Worm (Caenorhabditis elegans) whole organism, early embryonic: ENCODE data around the gene Y42G9A.2.

Experiments
- B0310.2 ChIP-seq: sonication (generic microtip); optimal IDR thresholded peaks from 2 replicates; lab custom pipeline; 2016; ENCODE audit warnings: mild to moderate bottlenecking, missing genetic modification characterization, missing compliant biosample characterization
- F13C5.2 ChIP-seq: sonication (generic microtip); optimal IDR thresholded peaks from 2 replicates; lab custom pipeline; 2017; ENCODE audit warnings: mild to moderate bottlenecking, missing genetic modification characterization, inconsistent platforms, missing compliant biosample characterization
- ama-1 ChIP-seq: fragments of 150-350 bp; optimal IDR thresholded peaks from 2 replicates; lab custom pipeline; 2014
- ceh-13 ChIP-seq: fragments of 200-800 bp; sonication (Bioruptor generic); optimal IDR thresholded peaks from 2 replicates; lab custom pipeline; 2018; ENCODE audit warnings: mild to moderate bottlenecking, missing genetic modification characterization, missing compliant biosample characterization
- ets-7 ChIP-seq: sonication (generic microtip); optimal IDR thresholded peaks from 2 replicates; lab custom pipeline; 2016; ENCODE audit warnings: missing genotype, missing genetic modification characterization, missing compliant biosample characterization
- hmg-4 ChIP-seq: fragments of 200-800 bp; sonication (Bioruptor generic); optimal IDR thresholded peaks from 2 replicates; lab custom pipeline; 2018; ENCODE audit warnings: mild to moderate bottlenecking, missing genetic modification characterization, missing compliant biosample characterization
- pes-1 ChIP-seq: fragments of 200-800 bp; sonication (Bioruptor generic); IDR thresholded peaks from 2 replicates; pipeline ENCODE4 v1.3.6; 2022; ENCODE audit warnings: missing genetic modification reagents, missing genetic modification characterization, missing compliant biosample characterization
- scrt-1 ChIP-seq: fragments of 200-800 bp; sonication (Bioruptor generic); IDR thresholded peaks from 2 replicates; pipeline ENCODE4 v1.3.6; 2022; ENCODE audit warnings: missing genetic modification characterization, missing compliant biosample characterization
- sea-1 ChIP-seq: fragments of 200-800 bp; sonication (Bioruptor generic); conservative IDR thresholded peaks from 2 replicates; pipeline ENCODE4 v1.3.6; 2022; ENCODE audit warnings: missing genetic modification characterization, missing compliant biosample characterization
- tra-4 ChIP-seq: sonication (generic microtip); optimal IDR thresholded peaks from 2 replicates; lab custom pipeline; 2017; ENCODE audit warnings: missing genetic modification characterization, missing compliant biosample characterization

DNA sequence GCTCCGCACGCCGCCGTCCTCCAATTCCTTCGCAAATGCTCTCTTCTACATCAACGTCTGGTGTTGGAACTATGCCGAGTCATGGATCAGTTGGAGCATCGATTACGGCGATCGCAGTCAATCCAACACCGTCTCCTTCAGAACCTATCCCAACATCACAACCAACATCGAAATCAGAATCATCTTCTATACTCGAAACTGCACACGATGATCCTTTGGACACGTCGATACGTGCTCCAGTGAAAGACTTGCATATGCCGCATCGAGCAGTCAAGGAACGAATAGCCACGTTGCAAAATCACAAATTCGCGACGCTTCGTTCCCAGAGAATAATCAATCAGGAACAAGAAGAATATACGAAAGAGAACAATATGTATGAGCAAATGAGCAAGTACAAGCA lies 27.0 kb upstream of the Y42G9A.2 start:
- TF ChIP-seq B0310.2 (tag; lab: Kevin White, UChicago) (no peak), ama-1 (no peak), sea-1 (no peak), hmg-4 (GFP tag; lab: Kevin White, UChicago) (no peak), pes-1 (GFP tag; lab: Robert Waterston, UW) (no peak), ceh-13 (GFP tag; lab: Kevin White, UChicago) (no peak), scrt-1 (GFP tag; lab: Robert Waterston, UW) (no peak), ets-7 (tag; lab: Kevin White, UChicago) (no peak), tra-4 (tag; lab: Kevin White, UChicago) (no peak), F13C5.2 (no peak)
